Worm (Caenorhabditis elegans): ENCODE results near the gene K03B4.8.

ce11 chrV:4653093-4653492, 21.3 kb downstream of the K03B4.8 start:
- TF ChIP-seq nhr-11 (tag; optimal IDR thresholded peaks at IDR 0.05) (no peak), hlh-8 (tag; optimal IDR thresholded peaks at IDR 0.05) (no peak), ztf-16 (tag; optimal IDR thresholded peaks at IDR 0.05) (no peak), ceh-9 (tag; optimal IDR thresholded peaks at IDR 0.05) (no peak), ama-1 (optimal IDR thresholded peaks at IDR 0.05) (no peak), fkh-6 (tag; optimal IDR thresholded peaks at IDR 0.05) (no peak), nhr-232 (tag; optimal IDR thresholded peaks at IDR 0.05) (no peak), unc-42 (tag; optimal IDR thresholded peaks at IDR 0.05) (no peak), C38D4.7 (GFP tag; optimal IDR thresholded peaks at IDR 0.05) (no peak), lim-6 (tag; optimal IDR thresholded peaks at IDR 0.05) (no peak), pag-3 (tag; optimal IDR thresholded peaks at IDR 0.05; ENCODE audit: borderline replicate concordance) (no peak), dve-1 (tag; optimal IDR thresholded peaks at IDR 0.05) (no peak), unc-86 (tag; optimal IDR thresholded peaks at IDR 0.05) (no peak)

Data from whole organism, late embryonic.